Fruit fly (Drosophila melanogaster): ENCODE measurements around the gene CG8813.
A peak's percentile ranks its signal among the peaks of the same experiment; 100 is the strongest.

Gene CG8813

DNA sequence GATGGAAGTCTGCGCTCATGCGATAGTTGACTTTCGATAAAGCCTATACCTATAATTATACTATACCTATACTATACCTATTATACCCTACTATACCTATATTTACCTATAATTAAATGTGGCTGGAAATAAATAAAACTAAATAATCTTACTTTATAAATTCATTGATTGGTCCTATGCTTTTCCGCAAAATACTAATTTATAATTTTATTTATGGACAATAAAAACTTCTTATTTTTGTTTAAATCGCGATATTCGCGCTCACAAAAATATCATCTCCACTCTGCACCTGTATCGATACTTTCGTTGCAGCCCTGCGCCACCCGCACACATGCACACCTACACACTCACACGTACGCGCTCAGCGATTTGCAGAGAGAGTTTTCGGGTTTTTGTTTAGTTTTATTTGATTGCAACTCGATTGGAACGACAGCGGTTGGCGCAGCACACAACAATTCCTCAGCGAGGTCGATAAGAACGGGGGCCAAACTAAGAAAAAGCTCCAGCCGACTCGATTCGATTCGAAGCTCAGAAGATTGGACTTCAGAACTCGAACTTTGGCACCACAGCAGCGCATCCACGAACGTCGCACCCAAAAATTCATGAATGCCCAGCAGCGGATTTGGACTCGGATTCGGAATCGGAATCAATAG lies 5.2 kb downstream of the CG8813 start, which contains the start of gene CG8814 (continued):
- TF ChIP-seq Scr (GFP tag; IDR thresholded peaks at IDR 0.05; ENCODE audit: partially characterized antibody) (peak; percentile 87), klu (GFP tag; IDR thresholded peaks at IDR 0.05) (peak; percentile 89), CG4854 (GFP tag; optimal IDR thresholded peaks at IDR 0.05) (no peak), CG15601 (tag; optimal IDR thresholded peaks at IDR 0.05) (peak; percentile 68), run (tag; optimal IDR thresholded peaks at IDR 0.05) (no peak), NfI (GFP tag; optimal IDR thresholded peaks at IDR 0.05) (peak; percentile 66), CG6854 (GFP tag; optimal IDR thresholded peaks at IDR 0.05) (no peak), unpg (GFP tag; optimal IDR thresholded peaks at IDR 0.05) (peak; percentile 13), CG33213 (GFP tag; optimal IDR thresholded peaks at IDR 0.05) (no peak), CG34376 (GFP tag; optimal IDR thresholded peaks at IDR 0.05) (peak; percentile 32), B-H1 (GFP tag; IDR thresholded peaks at IDR 0.05) (peak; percentile 55), CG4730 (GFP tag; IDR thresholded peaks at IDR 0.05) (peak; percentile 50), CG12744 (GFP tag; optimal IDR thresholded peaks at IDR 0.05) (peak; percentile 17), CG32772 (GFP tag; IDR thresholded peaks at IDR 0.05) (peak; percentile 65), Eip74EF (GFP tag; optimal IDR thresholded peaks at IDR 0.05) (no peak), Dip2 (GFP tag; IDR thresholded peaks at IDR 0.05) (no peak), CG1603 (tag; optimal IDR thresholded peaks at IDR 0.05) (peak; percentile 42), CG6175 (GFP tag; IDR thresholded peaks at IDR 0.05) (no peak), Sin3A (optimal IDR thresholded peaks at IDR 0.05) (peak; percentile 76), CG9797 (GFP tag; optimal IDR thresholded peaks at IDR 0.05) (peak; percentile 67), bsh (GFP tag; optimal IDR thresholded peaks at IDR 0.05) (peak; percentile 26 to 83), CG6689 (GFP tag; IDR thresholded peaks at IDR 0.05) (peak; percentile 74), lmd (GFP tag; IDR thresholded peaks at IDR 0.05) (peak; percentile 57; the same call in 1 of the 2 replicates), Xrp1 (GFP tag; IDR thresholded peaks at IDR 0.05) (peak; percentile 28; the same call in 1 of the 2 replicates), schlank (tag; optimal IDR thresholded peaks at IDR 0.05) (peak; percentile 1), CG11093 (GFP tag; IDR thresholded peaks at IDR 0.05) (peak; percentile 57; the same call in 1 of the 3 replicates), Ada2b (GFP tag; IDR thresholded peaks at IDR 0.05) (peak; percentile 56), CG7928 (GFP tag; optimal IDR thresholded peaks at IDR 0.05) (peak; percentile 90), en (GFP tag; optimal IDR thresholded peaks at IDR 0.05) (no peak), chn (GFP tag; optimal IDR thresholded peaks at IDR 0.05) (no peak), CG1024 (GFP tag; IDR thresholded peaks at IDR 0.05) (no peak), dmrt99B (tag; optimal IDR thresholded peaks at IDR 0.05) (peak; percentile 31), CG18599 (GFP tag; optimal IDR thresholded peaks at IDR 0.05) (peak; percentile 74), pfk (GFP tag; optimal IDR thresholded peaks at IDR 0.05) (no peak), CG11456 (GFP tag; IDR thresholded peaks at IDR 0.05) (peak; percentile 68; the same call in 2 of the 3 replicates), CG9932 (GFP tag; IDR thresholded peaks at IDR 0.05) (peak; percentile 90), CG2129 (GFP tag; IDR thresholded peaks at IDR 0.05; ENCODE audit: partially characterized antibody) (peak; percentile 68), ind (GFP tag; optimal IDR thresholded peaks at IDR 0.05) (peak; percentile 71), CG4617 (GFP tag; optimal IDR thresholded peaks at IDR 0.05; ENCODE audit: borderline replicate concordance) (no peak), maf-S (GFP tag; optimal IDR thresholded peaks at IDR 0.05) (peak; percentile 42), CG17186 (GFP tag; optimal IDR thresholded peaks at IDR 0.05) (peak; percentile 80), gcm2 (GFP tag; optimal IDR thresholded peaks at IDR 0.05) (no peak), bowl (GFP tag; IDR thresholded peaks at IDR 0.05) (no peak), cas (GFP tag; IDR thresholded peaks at IDR 0.05) (peak; percentile 49; the same call in 1 of the 2 replicates), wek (GFP tag; optimal IDR thresholded peaks at IDR 0.05) (no peak), CG4820 (GFP tag; optimal IDR thresholded peaks at IDR 0.05) (peak; percentile 59), CG1792 (GFP tag; optimal IDR thresholded peaks at IDR 0.05) (no peak), Oli (tag; optimal IDR thresholded peaks at IDR 0.05) (peak; percentile 4), CG17361 (GFP tag; IDR thresholded peaks at IDR 0.05) (peak; percentile 89), ssp (GFP tag; IDR thresholded peaks at IDR 0.05) (peak; percentile 81)
